Fruit fly (Drosophila melanogaster): ENCODE results near the gene Toll-6.

Toll-6 gene

DNA sequence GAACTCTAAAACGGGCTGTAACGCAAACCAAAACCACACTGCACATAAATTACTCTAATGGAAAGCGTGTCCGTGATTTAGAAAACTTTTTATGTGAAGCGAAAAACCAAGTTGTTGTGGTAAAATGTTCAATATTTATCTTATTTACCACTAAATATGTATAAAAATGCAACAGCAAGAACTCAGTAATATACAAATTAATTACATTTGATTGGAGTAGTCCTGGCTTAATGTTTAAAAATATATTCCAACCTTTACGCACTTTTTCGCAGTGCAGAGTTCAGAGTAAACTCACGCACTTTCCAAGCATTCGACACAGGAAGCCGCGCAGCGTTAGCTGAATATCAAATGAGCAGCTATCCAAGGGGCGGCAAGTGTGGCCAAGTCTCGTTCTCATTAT lies 16.0 kb downstream of the Toll-6 start (continued):
- TF ChIP-seq CG31365 (tag; optimal IDR thresholded peaks at IDR 0.05): no peak
- no peak for TF ChIP-seq eve (GFP tag; optimal IDR thresholded peaks at IDR 0.05)
- no peak for TF ChIP-seq twi (tag; optimal IDR thresholded peaks at IDR 0.05)
- no peak for TF ChIP-seq CG4424 (GFP tag; optimal IDR thresholded peaks at IDR 0.05)
- no peak for TF ChIP-seq CG17612 (GFP tag; IDR thresholded peaks at IDR 0.05)
- no peak for TF ChIP-seq CG11093 (GFP tag; IDR thresholded peaks at IDR 0.05)
- TF ChIP-seq CG2199 (GFP tag; IDR thresholded peaks at IDR 0.05): no peak
- no peak for TF ChIP-seq CG10366 (GFP tag; IDR thresholded peaks at IDR 0.05)
- TF ChIP-seq Vsx1 (GFP tag; optimal IDR thresholded peaks at IDR 0.05): no peak
- TF ChIP-seq CG7372 (GFP tag; IDR thresholded peaks at IDR 0.05): no peak
- TF ChIP-seq CG1832 (GFP tag; optimal IDR thresholded peaks at IDR 0.05): no peak
- peak; percentile 19 for TF ChIP-seq nmo (GFP tag; optimal IDR thresholded peaks at IDR 0.05)
- TF ChIP-seq ro (GFP tag; IDR thresholded peaks at IDR 0.05): no peak
- TF ChIP-seq az2 (GFP tag; optimal IDR thresholded peaks at IDR 0.05): no peak
- no peak for TF ChIP-seq CG14441 (GFP tag; IDR thresholded peaks at IDR 0.05)
- no peak for TF ChIP-seq bowl (GFP tag; IDR thresholded peaks at IDR 0.05)
- TF ChIP-seq jumu (GFP tag; optimal IDR thresholded peaks at IDR 0.05): no peak
- TF ChIP-seq CG17361 (GFP tag; IDR thresholded peaks at IDR 0.05): peak; percentile 49; the same call in 2 of the 3 replicates
- no peak for TF ChIP-seq pb (GFP tag; optimal IDR thresholded peaks at IDR 0.05)
- peak; percentile 40 for TF ChIP-seq CG2712 (tag; optimal IDR thresholded peaks at IDR 0.05)
- no peak for TF ChIP-seq Dip2 (GFP tag; IDR thresholded peaks at IDR 0.05)
- no peak for TF ChIP-seq CG9932 (GFP tag; IDR thresholded peaks at IDR 0.05)
- no peak for TF ChIP-seq slou (GFP tag; optimal IDR thresholded peaks at IDR 0.05)
- no peak for TF ChIP-seq chn (GFP tag; optimal IDR thresholded peaks at IDR 0.05)
- TF ChIP-seq Max (GFP tag; optimal IDR thresholded peaks at IDR 0.05): no peak
- no peak for TF ChIP-seq Opbp (GFP tag; IDR thresholded peaks at IDR 0.05; ENCODE audit: partially characterized antibody)
- TF ChIP-seq CG18599 (GFP tag; optimal IDR thresholded peaks at IDR 0.05): peak; percentile 2
- TF ChIP-seq ash1 (GFP tag; optimal IDR thresholded peaks at IDR 0.05): no peak
- TF ChIP-seq sd (tag; optimal IDR thresholded peaks at IDR 0.05): no peak
- no peak for TF ChIP-seq klu (GFP tag; IDR thresholded peaks at IDR 0.05)
- TF ChIP-seq Bteb2 (GFP tag; optimal IDR thresholded peaks at IDR 0.05): no peak
- TF ChIP-seq gfzf (GFP tag; optimal IDR thresholded peaks at IDR 0.05): peak; percentile 5
- peak; percentile 47 for TF ChIP-seq stwl (tag; optimal IDR thresholded peaks at IDR 0.05)
- no peak for TF ChIP-seq slp2 (GFP tag; optimal IDR thresholded peaks at IDR 0.05)
- no peak for TF ChIP-seq Camta (GFP tag; optimal IDR thresholded peaks at IDR 0.05)
- TF ChIP-seq CG6272 (GFP tag; IDR thresholded peaks at IDR 0.05): no peak
- no peak for TF ChIP-seq CG6175 (GFP tag; IDR thresholded peaks at IDR 0.05)

DNA sequence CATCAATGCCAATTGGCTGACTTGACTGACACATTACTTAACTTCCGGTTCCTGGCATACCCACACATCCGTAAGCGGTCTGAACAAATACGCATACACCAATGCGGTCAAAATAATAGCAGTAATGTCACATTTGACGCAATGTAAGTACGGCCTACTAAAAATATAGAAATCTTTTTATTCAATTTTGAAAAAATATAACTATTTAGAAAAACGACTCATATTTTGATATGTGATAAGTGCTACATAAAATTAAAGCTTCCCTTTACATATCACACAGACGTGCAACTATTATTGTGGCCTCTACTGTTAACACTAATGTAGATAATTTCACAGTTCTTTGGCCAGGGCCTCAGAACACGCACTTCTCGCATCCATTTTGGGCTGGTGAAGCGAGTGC lies 17.2 kb downstream of the Toll-6 start:
- TF ChIP-seq CG3281 (GFP tag; optimal IDR thresholded peaks at IDR 0.05) (no peak), Blimp-1 (GFP tag; optimal IDR thresholded peaks at IDR 0.05) (peak; percentile 39), ftz-f1 (GFP tag; optimal IDR thresholded peaks at IDR 0.05) (no peak), nau (GFP tag; optimal IDR thresholded peaks at IDR 0.05) (no peak), CG3847 (GFP tag; IDR thresholded peaks at IDR 0.05) (no peak), CG10543 (GFP tag; optimal IDR thresholded peaks at IDR 0.05) (no peak), Chrac-16 (GFP tag; optimal IDR thresholded peaks at IDR 0.05) (no peak), CG12219 (GFP tag; optimal IDR thresholded peaks at IDR 0.05) (no peak), grau (tag; optimal IDR thresholded peaks at IDR 0.05) (peak; percentile 44), oc (tag; optimal IDR thresholded peaks at IDR 0.05) (no peak), Six4 (GFP tag; optimal IDR thresholded peaks at IDR 0.05) (no peak), Aef1 (GFP tag; IDR thresholded peaks at IDR 0.05) (no peak), TFAM (GFP tag; optimal IDR thresholded peaks at IDR 0.05) (no peak), Rx (GFP tag; IDR thresholded peaks at IDR 0.05) (no peak), CG9727 (GFP tag; optimal IDR thresholded peaks at IDR 0.05) (peak; percentile 59), fd3F (GFP tag; optimal IDR thresholded peaks at IDR 0.05) (no peak), Hr39 (optimal IDR thresholded peaks at IDR 0.05) (no peak), CG18764 (GFP tag; optimal IDR thresholded peaks at IDR 0.05) (no peak), CG14710 (tag; optimal IDR thresholded peaks at IDR 0.05) (peak; percentile 39)

All from whole organism, embryonic.